Worm (Caenorhabditis elegans) whole organism, L2 larva: ENCODE results near the gene fbxb-24.

ENCODE experiments used
- C34F6.9 ChIP-seq: fragments of 150-350 bp; optimal IDR thresholded peaks from 2 replicates; lab custom pipeline; 2014; ENCODE audit warnings: missing biosample characterization, missing genetic modification characterization
- F13H6.1 ChIP-seq: sonication (generic microtip); optimal IDR thresholded peaks from 2 replicates; lab custom pipeline; 2016; ENCODE audit warnings: missing genetic modification characterization, missing compliant biosample characterization
- Y55F3AM.14 ChIP-seq: fragments of 200-800 bp; sonication (Bioruptor generic); optimal IDR thresholded peaks from 2 replicates; lab custom pipeline; 2018; ENCODE audit warnings: mild to moderate bottlenecking, missing genetic modification characterization, missing compliant biosample characterization
- alr-1 ChIP-seq: fragments of 150-350 bp; optimal IDR thresholded peaks from 2 replicates; lab custom pipeline; 2014; ENCODE audit warnings: missing biosample characterization, missing genetic modification characterization
- ama-1 ChIP-seq: fragments of 150-350 bp; optimal IDR thresholded peaks from 2 replicates; lab custom pipeline; 2018; ENCODE audit warnings: inconsistent platforms
- blmp-1 ChIP-seq: sonication (generic microtip); optimal IDR thresholded peaks from 2 replicates; lab custom pipeline; 2017; ENCODE audit warnings: missing genetic modification characterization, mild to moderate bottlenecking, missing compliant biosample characterization, antibody characterized with exemption, moderate library complexity; ENCODE audit not compliant: insufficient read depth
- ceh-16 ChIP-seq: fragments of 150-350 bp; optimal IDR thresholded peaks from 2 replicates; lab custom pipeline; 2014; ENCODE audit warnings: missing biosample characterization, missing genetic modification characterization
- ceh-82 ChIP-seq: fragments of 150-350 bp; optimal IDR thresholded peaks from 2 replicates; lab custom pipeline; 2014; ENCODE audit warnings: missing biosample characterization, missing genetic modification characterization
- dmd-4 ChIP-seq: sonication (generic microtip); optimal IDR thresholded peaks from 2 replicates; lab custom pipeline; 2017; ENCODE audit warnings: missing biosample characterization, missing genetic modification characterization
- egl-27 ChIP-seq: sonication (generic microtip); optimal IDR thresholded peaks from 3 replicates; lab custom pipeline; 2017; ENCODE audit warnings: missing biosample characterization, missing genetic modification reagents, missing genetic modification characterization
- elt-1 ChIP-seq: fragments of 150-350 bp; optimal IDR thresholded peaks from 2 replicates; lab custom pipeline; 2014; ENCODE audit warnings: missing biosample characterization, missing genetic modification characterization
- elt-3 ChIP-seq: sonication (generic microtip); optimal IDR thresholded peaks from 2 replicates; lab custom pipeline; 2017; ENCODE audit warnings: missing biosample characterization, missing genetic modification characterization
- fos-1 ChIP-seq: fragments of 150-350 bp; optimal IDR thresholded peaks from 2 replicates; lab custom pipeline; 2014; ENCODE audit warnings: missing biosample characterization, missing genetic modification characterization
- gmeb-1 ChIP-seq: fragments of 150-350 bp; optimal IDR thresholded peaks from 2 replicates; lab custom pipeline; 2014; ENCODE audit warnings: missing biosample characterization, missing genetic modification characterization
- lin-11 ChIP-seq: fragments of 150-350 bp; sonication (generic microtip); optimal IDR thresholded peaks from 2 replicates; lab custom pipeline; 2014; ENCODE audit warnings: missing biosample characterization, missing genetic modification characterization, inconsistent platforms, mixed read lengths
- lin-13 ChIP-seq: fragments of 150-350 bp; optimal IDR thresholded peaks from 2 replicates; lab custom pipeline; 2014; ENCODE audit warnings: missing biosample characterization, missing genetic modification reagents, missing genetic modification characterization
- lin-39 ChIP-seq: fragments of 150-350 bp; optimal IDR thresholded peaks from 2 replicates; lab custom pipeline; 2014; ENCODE audit warnings: missing biosample characterization, missing genetic modification reagents, missing genetic modification characterization
- lsy-2 ChIP-seq, 2 experiments: fragments of 150-350 bp in 1 of 2; sonication (generic microtip) in 1 of 2; optimal IDR thresholded peaks; 2 replicates each; lab custom pipeline; 2014 to 2017; ENCODE audit warnings: missing biosample characterization in 2 of 2, missing genetic modification characterization in 2 of 2
- mbf-1 ChIP-seq: sonication (generic microtip); optimal IDR thresholded peaks from 2 replicates; lab custom pipeline; 2017; ENCODE audit warnings: missing biosample characterization, missing genetic modification characterization
- nhr-10 ChIP-seq: sonication (generic microtip); optimal IDR thresholded peaks from 2 replicates; lab custom pipeline; 2017; ENCODE audit warnings: missing biosample characterization, missing genetic modification characterization
- nhr-11 ChIP-seq: fragments of 150-350 bp; optimal IDR thresholded peaks from 2 replicates; lab custom pipeline; 2014; ENCODE audit warnings: missing biosample characterization, missing genetic modification characterization
- nhr-12 ChIP-seq: fragments of 150-350 bp; optimal IDR thresholded peaks from 2 replicates; lab custom pipeline; 2014; ENCODE audit warnings: missing biosample characterization, missing genetic modification characterization
- nhr-129 ChIP-seq: fragments of 150-350 bp; optimal IDR thresholded peaks from 2 replicates; lab custom pipeline; 2014; ENCODE audit warnings: missing biosample characterization, missing genetic modification characterization
- nhr-21 ChIP-seq: fragments of 150-350 bp; optimal IDR thresholded peaks from 2 replicates; lab custom pipeline; 2014; ENCODE audit warnings: missing biosample characterization, missing genetic modification characterization
- nhr-25 ChIP-seq: fragments of 150-350 bp; sonication (generic microtip); optimal IDR thresholded peaks from 3 replicates; lab custom pipeline; 2014; ENCODE audit warnings: missing biosample characterization, missing genetic modification characterization
- nhr-6 ChIP-seq: fragments of 150-350 bp; optimal IDR thresholded peaks from 2 replicates; lab custom pipeline; 2014; ENCODE audit warnings: missing biosample characterization, missing genetic modification characterization
- nhr-77 ChIP-seq: fragments of 150-350 bp; optimal IDR thresholded peaks from 2 replicates; lab custom pipeline; 2014; ENCODE audit warnings: missing biosample characterization, missing genetic modification characterization
- peb-1 ChIP-seq: fragments of 150-350 bp; optimal IDR thresholded peaks from 2 replicates; lab custom pipeline; 2014; ENCODE audit warnings: missing biosample characterization, missing genetic modification characterization
- sem-4 ChIP-seq: fragments of 150-350 bp; optimal IDR thresholded peaks from 2 replicates; lab custom pipeline; 2014; ENCODE audit warnings: missing biosample characterization, missing genetic modification reagents, missing genetic modification characterization
- skn-1 ChIP-seq: sonication (generic microtip); optimal IDR thresholded peaks from 2 replicates; lab custom pipeline; 2017; ENCODE audit warnings: missing biosample characterization, missing genetic modification characterization
- sma-3 ChIP-seq: sonication (generic microtip); optimal IDR thresholded peaks from 2 replicates; lab custom pipeline; 2016; ENCODE audit warnings: missing genetic modification reagents, missing genetic modification characterization, missing compliant biosample characterization
- snpc-4 ChIP-seq: fragments of 150-350 bp; optimal IDR thresholded peaks from 2 replicates; lab custom pipeline; 2014; ENCODE audit warnings: missing biosample characterization, missing genetic modification characterization
- unc-39 ChIP-seq: fragments of 150-350 bp; optimal IDR thresholded peaks from 2 replicates; lab custom pipeline; 2014; ENCODE audit warnings: missing biosample characterization, missing genetic modification characterization
- unc-55 ChIP-seq: fragments of 150-350 bp; sonication (generic microtip); optimal IDR thresholded peaks from 3 replicates; lab custom pipeline; 2014; ENCODE audit warnings: missing biosample characterization, missing genetic modification reagents, missing genetic modification characterization
- unc-62 ChIP-seq: fragments of 150-350 bp; optimal IDR thresholded peaks from 2 replicates; lab custom pipeline; 2014; ENCODE audit warnings: missing biosample characterization, missing genetic modification reagents, missing genetic modification characterization
- zag-1 ChIP-seq: fragments of 150-350 bp; optimal IDR thresholded peaks from 2 replicates; lab custom pipeline; 2014; ENCODE audit warnings: missing biosample characterization, missing genetic modification characterization
- ztf-1 ChIP-seq: fragments of 200-800 bp; sonication (Bioruptor generic); conservative IDR thresholded peaks from 2 replicates; pipeline ENCODE4 v1.3.6; 2022; ENCODE audit warnings: missing genetic modification characterization, missing compliant biosample characterization
- ztf-11 ChIP-seq: sonication (generic microtip); optimal IDR thresholded peaks from 2 replicates; lab custom pipeline; 2017; ENCODE audit warnings: missing biosample characterization, missing genetic modification characterization

fbxb-24 gene

DNA sequence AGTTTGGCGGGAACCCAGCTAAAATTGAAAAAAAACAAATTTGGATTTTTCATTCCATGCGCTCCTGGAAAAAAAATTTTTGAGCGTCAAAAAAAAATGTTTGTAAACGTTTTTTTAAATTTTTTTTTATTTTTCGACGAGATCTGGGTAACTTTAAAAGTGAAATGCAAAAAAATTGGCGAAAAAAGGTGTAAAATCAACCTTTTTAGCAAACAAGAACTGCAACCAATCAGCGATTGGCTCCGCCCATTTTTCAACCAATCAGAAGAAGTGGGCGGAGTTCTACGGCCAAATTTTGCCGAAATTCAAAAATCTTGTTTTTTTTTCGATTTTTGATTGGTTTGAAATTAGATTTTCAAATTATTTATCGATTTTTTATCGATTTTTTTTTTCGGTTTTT is 13.3 kb upstream of the fbxb-24 start:
- TF ChIP-seq nhr-11 (tag; lab: Kevin White, UChicago) (no peak), blmp-1 (tag; lab: Kevin White, UChicago) (no peak), C34F6.9 (no peak), mbf-1 (tag; lab: Kevin White, UChicago) (no peak), gmeb-1 (no peak), peb-1 (no peak), lsy-2 (tag; optimal IDR thresholded peaks at IDR 0.05; lab: Kevin White, UChicago) (no peak), nhr-25 (tag; lab: Kevin White, UChicago) (no peak), alr-1 (tag; lab: Kevin White, UChicago) (no peak), ama-1 (lab: Kevin White, UChicago) (no peak), snpc-4 (no peak), Y55F3AM.14 (GFP tag; lab: Kevin White, UChicago) (no peak), nhr-21 (tag; lab: Kevin White, UChicago) (no peak), unc-62 (no peak), F13H6.1 (tag; lab: Kevin White, UChicago) (no peak)
- TF ChIP-seq, all 48 proteins: peak for 0

DNA sequence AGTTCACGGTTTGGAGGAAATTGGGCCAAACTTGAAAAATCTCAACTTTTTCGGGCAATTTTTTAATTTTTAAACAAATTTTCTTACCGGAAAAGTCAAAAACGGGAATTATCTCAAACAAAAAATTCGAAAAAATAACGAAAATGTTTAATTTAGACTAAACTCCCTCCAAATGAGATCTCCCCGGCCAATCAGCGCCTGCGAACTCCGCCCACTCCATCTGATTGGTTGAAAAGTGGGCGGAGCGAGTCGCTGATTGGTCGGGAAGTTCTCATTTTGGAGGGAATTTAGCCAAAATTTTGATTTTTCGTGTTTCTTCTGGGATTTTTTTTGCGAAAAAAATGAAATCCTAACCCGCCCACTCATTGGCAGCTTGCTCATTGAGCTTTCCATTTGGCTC is 12.1 kb upstream of the fbxb-24 start:
- TF ChIP-seq peb-1, result no peak
- TF ChIP-seq ztf-1, result no peak
- TF ChIP-seq nhr-10 (tag; lab: Kevin White, UChicago), result no peak
- no peak for TF ChIP-seq lin-39
- TF ChIP-seq unc-39 (tag; lab: Kevin White, UChicago), result no peak
- no peak for TF ChIP-seq zag-1 (tag; lab: Kevin White, UChicago)
- TF ChIP-seq unc-62, result no peak
- no peak for TF ChIP-seq nhr-77 (tag; lab: Kevin White, UChicago)
- no peak for TF ChIP-seq mbf-1 (tag; lab: Kevin White, UChicago)
- TF ChIP-seq ztf-11 (tag; lab: Kevin White, UChicago), result no peak
- no peak for TF ChIP-seq ceh-16 (tag; lab: Kevin White, UChicago)
- no peak for TF ChIP-seq fos-1 (tag; lab: Kevin White, UChicago)
- TF ChIP-seq sem-4 (tag; lab: Kevin White, UChicago), result no peak
- no peak for TF ChIP-seq elt-1 (tag; lab: Kevin White, UChicago)
- TF ChIP-seq elt-3, result no peak

ce11 chrIII:11898169-11898568 is 10.6 kb upstream of the fbxb-24 start, which contains the start of gene tsen-2:
Gene tsen-2, minus strand, starts transcription at chrIII:11898269.
- no peak for TF ChIP-seq sma-3
- no peak for TF ChIP-seq ama-1 (lab: Kevin White, UChicago)
- TF ChIP-seq egl-27 (tag; lab: Kevin White, UChicago), result no peak
- no peak for TF ChIP-seq peb-1
- no peak for TF ChIP-seq lin-11 (tag; lab: Kevin White, UChicago)
- TF ChIP-seq sem-4 (tag; lab: Kevin White, UChicago), result no peak
- TF ChIP-seq ceh-16 (tag; lab: Kevin White, UChicago), result no peak
- TF ChIP-seq ceh-82 (tag; lab: Kevin White, UChicago), result no peak
- no peak for TF ChIP-seq fos-1 (tag; lab: Kevin White, UChicago)
- TF ChIP-seq dmd-4 (tag; lab: Kevin White, UChicago), result no peak
- TF ChIP-seq lin-13 (GFP tag; lab: Kevin White, UChicago), result no peak
- TF ChIP-seq unc-55 (GFP tag; lab: Kevin White, UChicago), result no peak
- no peak for TF ChIP-seq mbf-1 (tag; lab: Kevin White, UChicago)
- no peak for TF ChIP-seq nhr-129 (tag; lab: Kevin White, UChicago)
- TF ChIP-seq nhr-10 (tag; lab: Kevin White, UChicago), result no peak
- TF ChIP-seq lin-39, result no peak
- TF ChIP-seq ztf-1, result no peak

ce11 chrIII:11900022-11900421 is 8.7 kb upstream of the fbxb-24 start:
- no peak for TF ChIP-seq sem-4 (tag; lab: Kevin White, UChicago)
- no peak for TF ChIP-seq nhr-12 (tag; lab: Kevin White, UChicago)
- no peak for TF ChIP-seq skn-1 (tag; lab: Kevin White, UChicago)
- TF ChIP-seq ztf-1, result no peak

- TF ChIP-seq nhr-6, result no peak
Observed at ce11 chrIII:11902782-11903181, 6.0 kb upstream of the fbxb-24 start.
